Fruit fly (Drosophila melanogaster): Measurements from ENCODE around the gene Polr1D.

DNA sequence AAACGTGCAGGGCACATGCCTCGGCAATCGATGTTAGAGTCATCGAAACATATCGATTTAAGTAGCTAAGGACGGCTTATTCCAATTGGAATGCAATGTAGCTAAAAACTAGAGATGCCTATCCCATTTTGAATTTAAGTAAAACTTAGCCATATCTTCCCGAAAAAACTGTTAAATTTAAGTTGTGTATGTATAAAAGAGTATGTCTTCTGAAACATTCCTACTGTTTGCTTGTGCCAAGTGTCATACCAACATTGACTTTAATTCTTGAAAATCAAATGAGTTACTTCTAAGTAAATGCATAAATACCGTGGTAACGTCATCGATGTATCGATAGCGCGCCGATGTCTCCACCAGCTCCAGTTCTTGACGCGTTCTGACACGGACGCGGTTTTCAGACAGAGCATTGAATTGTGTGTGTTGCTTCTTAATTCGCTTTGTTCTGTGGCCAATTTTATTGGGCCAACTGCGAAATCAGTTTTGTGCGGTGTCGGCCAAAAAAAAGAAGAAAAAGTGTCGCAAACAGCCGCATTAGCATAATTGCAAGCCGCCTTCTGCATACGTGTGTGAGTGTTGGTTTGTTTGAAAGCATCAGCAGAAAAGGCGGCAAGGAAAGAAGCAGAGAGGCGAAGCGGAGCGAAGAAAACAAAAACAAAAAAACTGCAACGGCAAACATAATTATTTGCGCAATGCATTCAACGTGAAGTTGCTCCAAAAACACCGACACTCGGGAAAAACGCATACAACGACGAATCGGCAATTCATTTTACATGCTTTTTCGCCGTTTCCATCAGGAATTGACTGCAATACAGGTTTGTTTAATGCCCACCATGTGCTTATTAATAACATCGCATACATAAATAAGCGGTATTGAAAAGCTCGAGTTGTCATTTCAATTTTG is 1.3 kb downstream of the Polr1D start, which contains the start of gene brat:
- TF ChIP-seq CG5204 (GFP tag; optimal IDR thresholded peaks at IDR 0.05) (peak; percentile 51), cnc (optimal IDR thresholded peaks at IDR 0.05) (no peak), CG7045 (GFP tag; optimal IDR thresholded peaks at IDR 0.05) (no peak), cic (GFP tag; optimal IDR thresholded peaks at IDR 0.05) (no peak), Crg-1 (GFP tag; optimal IDR thresholded peaks at IDR 0.05) (peak; percentile 64), bab1 (GFP tag; optimal IDR thresholded peaks at IDR 0.05) (peak; percentile 7), toe (GFP tag; optimal IDR thresholded peaks at IDR 0.05) (peak; percentile 77), CG11617 (GFP tag; optimal IDR thresholded peaks at IDR 0.05) (peak; percentile 45), pad (GFP tag; optimal IDR thresholded peaks at IDR 0.05) (no peak), Clk (GFP tag; optimal IDR thresholded peaks at IDR 0.05) (no peak), Hr96 (GFP tag; optimal IDR thresholded peaks at IDR 0.05) (peak; percentile 45), CG12768 (GFP tag; optimal IDR thresholded peaks at IDR 0.05) (no peak)
